Worm (Caenorhabditis elegans) whole organism, L1 larva: ENCODE results near the gene pei-1.

Source experiments
- C34B4.2 ChIP-seq: sonication (generic microtip); optimal IDR thresholded peaks from 2 replicates; lab custom pipeline; 2017; ENCODE audit warnings: mild to moderate bottlenecking, missing genetic modification characterization, missing compliant biosample characterization
- Y116A8C.19 ChIP-seq: sonication (generic microtip); optimal IDR thresholded peaks from 2 replicates; lab custom pipeline; 2016; ENCODE audit warnings: missing compliant biosample characterization, missing genetic modification characterization, borderline replicate concordance
- blmp-1 ChIP-seq: fragments of 150-350 bp; optimal IDR thresholded peaks from 2 replicates; lab custom pipeline; 2014; ENCODE audit warnings: missing biosample characterization, missing genetic modification characterization
- ceh-63 ChIP-seq: fragments of 200-800 bp; sonication (Bioruptor generic); optimal IDR thresholded peaks from 2 replicates; lab custom pipeline; 2018; ENCODE audit warnings: mild to moderate bottlenecking, missing genetic modification characterization, missing compliant biosample characterization
- efl-1 ChIP-seq, 4 experiments: fragments of 150-350 bp; optimal IDR thresholded peaks in 3 of 4; peaks in 1 of 4; 1 replicate in 1 of 4; 2 replicates in 3 of 4; lab custom pipeline; 2014; ENCODE audit warnings: missing biosample characterization in 2 of 4, missing genetic modification characterization in 2 of 4, missing genetic modification reagents in 2 of 4
- elt-3 ChIP-seq, 6 experiments: fragments of 150-350 bp in 1 of 6; sonication (generic microtip); optimal IDR thresholded peaks; 2 replicates each; lab custom pipeline; 2017 to 2018; ENCODE audit warnings: missing biosample characterization in 6 of 6, missing genetic modification characterization in 6 of 6, inconsistent platforms in 1 of 6
- ets-5 ChIP-seq: fragments of 200-800 bp; sonication (Bioruptor generic); IDR thresholded peaks from 2 replicates; pipeline ENCODE4 v1.3.6; 2022; ENCODE audit warnings: missing genetic modification characterization, missing compliant biosample characterization
- fkh-8 ChIP-seq: sonication (generic microtip); optimal IDR thresholded peaks from 2 replicates; lab custom pipeline; 2016; ENCODE audit warnings: mild to moderate bottlenecking, missing genetic modification characterization, missing compliant biosample characterization
- grh-1 ChIP-seq: fragments of 200-800 bp; sonication (Bioruptor generic); IDR thresholded peaks from 2 replicates; pipeline ENCODE4 v1.3.6; 2022; ENCODE audit warnings: missing genetic modification reagents, missing genetic modification characterization, missing compliant biosample characterization
- hlh-17 ChIP-seq: fragments of 200-800 bp; sonication (Bioruptor generic); optimal IDR thresholded peaks from 2 replicates; lab custom pipeline; 2018; ENCODE audit warnings: missing genetic modification characterization, mild to moderate bottlenecking, missing compliant biosample characterization, moderate library complexity, borderline replicate concordance
- irx-1 ChIP-seq: sonication (generic microtip); optimal IDR thresholded peaks from 2 replicates; lab custom pipeline; 2016; ENCODE audit warnings: missing genetic modification characterization, missing compliant biosample characterization
- lin-14 ChIP-seq: fragments of 200-800 bp; sonication (Bioruptor generic); optimal IDR thresholded peaks from 2 replicates; lab custom pipeline; 2018; ENCODE audit warnings: mild to moderate bottlenecking, missing genetic modification characterization, moderate library complexity, missing compliant biosample characterization
- lin-15B ChIP-seq: fragments of 150-350 bp; sonication (generic microtip); optimal IDR thresholded peaks from 3 replicates; lab custom pipeline; 2014; ENCODE audit warnings: missing biosample characterization, missing genetic modification characterization
- lin-35 ChIP-seq, 2 experiments: fragments of 150-350 bp; optimal IDR thresholded peaks; 2 replicates each; lab custom pipeline; 2014; ENCODE audit warnings: missing biosample characterization in 2 of 2, missing genetic modification characterization in 2 of 2, missing genetic modification reagents in 2 of 2
- nhr-11 ChIP-seq: fragments of 150-350 bp; optimal IDR thresholded peaks from 2 replicates; lab custom pipeline; 2014; ENCODE audit warnings: missing biosample characterization, missing genetic modification characterization
- nhr-19 ChIP-seq: fragments of 200-800 bp; sonication (Bioruptor generic); conservative IDR thresholded peaks from 2 replicates; pipeline ENCODE4 v1.3.6; 2022; ENCODE audit warnings: missing genetic modification characterization, missing compliant biosample characterization
- nhr-20 ChIP-seq: sonication (generic microtip); optimal IDR thresholded peaks from 2 replicates; lab custom pipeline; 2016; ENCODE audit warnings: mild to moderate bottlenecking, missing genetic modification characterization, missing compliant biosample characterization
- nhr-47 ChIP-seq: sonication (generic microtip); optimal IDR thresholded peaks from 2 replicates; lab custom pipeline; 2016; ENCODE audit warnings: mild to moderate bottlenecking, missing genetic modification characterization, moderate library complexity, missing compliant biosample characterization
- nhr-71 ChIP-seq: sonication (generic microtip); optimal IDR thresholded peaks from 2 replicates; lab custom pipeline; 2016; ENCODE audit warnings: mild to moderate bottlenecking, missing genetic modification characterization, moderate library complexity, missing compliant biosample characterization
- nhr-76 ChIP-seq: sonication (generic microtip); optimal IDR thresholded peaks from 2 replicates; lab custom pipeline; 2017; ENCODE audit warnings: missing biosample characterization, missing genetic modification characterization
- nhr-84 ChIP-seq: sonication (generic microtip); optimal IDR thresholded peaks from 2 replicates; lab custom pipeline; 2017; ENCODE audit warnings: missing biosample characterization, missing genetic modification characterization
- nhr-85 ChIP-seq: sonication (generic microtip); peaks from one replicate; lab custom pipeline; 2016; ENCODE audit warnings: missing genetic modification characterization, inconsistent platforms, missing compliant biosample characterization
- nhr-90 ChIP-seq: sonication (generic microtip); optimal IDR thresholded peaks from 2 replicates; lab custom pipeline; 2016; ENCODE audit warnings: mild to moderate bottlenecking, missing genetic modification characterization, missing compliant biosample characterization; ENCODE audit not compliant: poor library complexity
- snpc-4 ChIP-seq: fragments of 150-350 bp; optimal IDR thresholded peaks from 2 replicates; lab custom pipeline; 2014; ENCODE audit warnings: missing biosample characterization, missing genetic modification characterization
- snu-23 ChIP-seq: sonication (generic microtip); optimal IDR thresholded peaks from 2 replicates; lab custom pipeline; 2016; ENCODE audit warnings: missing genetic modification characterization, missing compliant biosample characterization
- unc-130 ChIP-seq: fragments of 150-350 bp; optimal IDR thresholded peaks from 2 replicates; lab custom pipeline; 2017; ENCODE audit warnings: missing biosample characterization, missing genetic modification characterization, inconsistent platforms
- unc-86 ChIP-seq: sonication (generic microtip); optimal IDR thresholded peaks from 2 replicates; lab custom pipeline; 2016; ENCODE audit warnings: missing genetic modification characterization, missing compliant biosample characterization
- unc-98 ChIP-seq: fragments of 200-800 bp; sonication (Bioruptor generic); IDR thresholded peaks from 2 replicates; pipeline ENCODE4 v1.3.6; 2022; ENCODE audit warnings: missing genetic modification characterization, missing compliant biosample characterization
- zag-1 ChIP-seq: fragments of 150-350 bp; optimal IDR thresholded peaks from 2 replicates; lab custom pipeline; 2014; ENCODE audit warnings: missing biosample characterization, missing genetic modification characterization

Gene pei-1

ce11 chrIV:9632094-9632493 lies 39.8 kb upstream of the pei-1 start:
- TF ChIP-seq nhr-20 (tag; lab: Kevin White, UChicago) (peak; percentile 19), nhr-19 (GFP tag; lab: Robert Waterston, UW) (no peak; the same call in 1 of the 2 replicates), unc-86 (tag; lab: Kevin White, UChicago) (no peak), elt-3 (tag; optimal IDR thresholded peaks at IDR 0.05; lab: Kevin White, UChicago) (peak in 2 of 6 experiments; percentile 39 to 65), nhr-71 (tag; lab: Kevin White, UChicago) (peak; percentile 16), blmp-1 (tag; lab: Kevin White, UChicago) (peak; percentile 49)

ce11 chrIV:9631579-9631978 lies 39.3 kb upstream of the pei-1 start:
- no peak for TF ChIP-seq snu-23 (GFP tag; lab: Kevin White, UChicago)
- TF ChIP-seq efl-1 (optimal IDR thresholded peaks at IDR 0.05; lab: Kevin White, UChicago): no peak
- peak in 1 of 2 experiments; percentile 8 for TF ChIP-seq efl-1 (GFP tag; optimal IDR thresholded peaks at IDR 0.05 in 1 of 2; lab: Kevin White, UChicago)
- no peak for TF ChIP-seq Y116A8C.19
- peak in 1 of 2 experiments; percentile 28 for TF ChIP-seq lin-35 (GFP tag; optimal IDR thresholded peaks at IDR 0.05; lab: Kevin White, UChicago)
- no peak for TF ChIP-seq snpc-4
- TF ChIP-seq unc-86 (tag; lab: Kevin White, UChicago): no peak
- TF ChIP-seq blmp-1 (tag; lab: Kevin White, UChicago): peak; percentile 48
- TF ChIP-seq ceh-63 (GFP tag; lab: Kevin White, UChicago): no peak
- no peak for TF ChIP-seq nhr-47
- TF ChIP-seq irx-1 (tag; lab: Kevin White, UChicago): no peak
- peak in 1 of 6 experiments; percentile 48 for TF ChIP-seq elt-3 (tag; optimal IDR thresholded peaks at IDR 0.05; lab: Kevin White, UChicago)
- TF ChIP-seq lin-14: peak; percentile 35
- no peak for TF ChIP-seq hlh-17 (GFP tag; lab: Kevin White, UChicago)
- TF ChIP-seq nhr-85 (tag; lab: Kevin White, UChicago): peak; percentile 64

ce11 chrIV:9627033-9627432 lies 34.7 kb upstream of the pei-1 start:
- TF ChIP-seq efl-1 (optimal IDR thresholded peaks at IDR 0.05; lab: Kevin White, UChicago): no peak
- peak in 1 of 2 experiments; percentile 77 for TF ChIP-seq efl-1 (GFP tag; optimal IDR thresholded peaks at IDR 0.05 in 1 of 2; lab: Kevin White, UChicago)
- no peak for TF ChIP-seq ets-5

- TF ChIP-seq C34B4.2 (tag; lab: Kevin White, UChicago) (no peak), snu-23 (GFP tag; lab: Kevin White, UChicago) (peak; percentile 33), nhr-20 (tag; lab: Kevin White, UChicago) (peak; percentile 1), nhr-71 (tag; lab: Kevin White, UChicago) (peak; percentile 30), lin-35 (GFP tag; optimal IDR thresholded peaks at IDR 0.05; lab: Kevin White, UChicago) (peak in 1 of 2 experiments; percentile 29), blmp-1 (tag; lab: Kevin White, UChicago) (peak; percentile 54), fkh-8 (tag; lab: Kevin White, UChicago) (peak; percentile 9), lin-14 (peak; percentile 10), zag-1 (tag; lab: Kevin White, UChicago) (no peak)
These were observed 33.5 kb upstream of the pei-1 start for ce11 chrIV:9625829-9626228.

ce11 chrIV:9624977-9625376 lies 32.7 kb upstream of the pei-1 start, which contains the start of gene W09C2.10:
TSS of gene W09C2.10 (minus strand) at chrIV:9625077.
- no peak for TF ChIP-seq unc-98 (GFP tag; lab: Robert Waterston, UW)
- TF ChIP-seq hlh-17 (GFP tag; lab: Kevin White, UChicago): no peak
- no peak for TF ChIP-seq nhr-90 (tag; lab: Kevin White, UChicago)
- no peak for TF ChIP-seq unc-130 (tag; lab: Kevin White, UChicago)
- TF ChIP-seq grh-1 (GFP tag; lab: Robert Waterston, UW): no peak
- no peak for TF ChIP-seq nhr-47
- TF ChIP-seq ceh-63 (GFP tag; lab: Kevin White, UChicago): no peak
- TF ChIP-seq lin-15B: no peak
- no peak for TF ChIP-seq nhr-20 (tag; lab: Kevin White, UChicago)
- no peak for TF ChIP-seq nhr-76 (tag; lab: Kevin White, UChicago)
- no peak for TF ChIP-seq nhr-11 (tag; lab: Kevin White, UChicago)
- no peak for TF ChIP-seq nhr-19 (GFP tag; lab: Robert Waterston, UW)
- TF ChIP-seq, all 84 proteins: peak for 0

DNA sequence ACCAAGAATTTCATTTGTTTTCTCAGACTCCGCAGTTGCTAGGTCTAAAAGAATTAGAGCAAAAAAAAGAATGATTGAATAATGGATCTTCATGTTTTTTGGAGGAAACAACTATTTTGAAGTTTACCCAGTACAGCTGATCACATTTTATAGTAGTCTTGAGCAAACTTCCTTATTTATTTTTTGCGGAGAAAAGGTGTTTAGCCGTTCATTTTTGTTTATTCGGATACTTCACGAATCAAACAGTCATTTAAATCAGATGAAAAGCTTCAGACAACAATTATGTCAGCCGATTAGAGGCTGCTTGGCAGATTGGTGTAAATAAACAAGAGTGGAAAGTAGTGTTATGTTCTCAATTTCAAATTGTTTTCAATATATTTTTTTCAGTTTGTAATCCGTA lies 32.0 kb upstream of the pei-1 start, which contains the start of gene W09C2.8:
W09C2.8 (minus strand) TSS at position 101 of the 400 bp plus-strand sequence.
- TF ChIP-seq lin-15B: no peak
- TF ChIP-seq nhr-84 (tag; lab: Kevin White, UChicago): no peak
- TF ChIP-seq efl-1 (optimal IDR thresholded peaks at IDR 0.05; lab: Kevin White, UChicago): no peak
- TF ChIP-seq efl-1 (GFP tag; optimal IDR thresholded peaks at IDR 0.05 in 1 of 2; lab: Kevin White, UChicago): peak in 1 of 2 experiments; percentile 83
